Fruit fly (Drosophila melanogaster) whole organism, prepupa: ENCODE measurements around the gene GstD10.

ENCODE experiments used
- Blimp-1 ChIP-seq: fragments of 200-800 bp; sonication (Bioruptor generic); optimal IDR thresholded peaks from 3 replicates; lab custom pipeline; 2017; ENCODE audit warnings: missing biosample characterization, missing genetic modification characterization, mild to moderate bottlenecking, moderate library complexity, missing genetic modification reagents
- CG10631 ChIP-seq: fragments of 200-800 bp; sonication (Bioruptor generic); optimal IDR thresholded peaks from 2 replicates; lab custom pipeline; 2016; ENCODE audit warnings: missing biosample characterization, missing genetic modification characterization
- CG11294 ChIP-seq: fragments of 200-800 bp; sonication (Bioruptor generic); IDR thresholded peaks from 2 replicates; pipeline ENCODE4 v1.3.6; 2022; ENCODE audit warnings: missing biosample characterization, missing genetic modification characterization
- CG15336 ChIP-seq: fragments of 200-800 bp; sonication (Bioruptor generic); IDR thresholded peaks from 2 replicates; pipeline ENCODE4 v1.3.6; 2022; ENCODE audit warnings: missing biosample characterization, missing genetic modification characterization
- CG1621 ChIP-seq: fragments of 200-800 bp; sonication (Bioruptor generic); optimal IDR thresholded peaks from 3 replicates; lab custom pipeline; 2018; ENCODE audit warnings: missing biosample characterization, mild to moderate bottlenecking, missing genetic modification characterization
- CG3032 ChIP-seq: fragments of 200-800 bp; optimal IDR thresholded peaks from 2 replicates; lab custom pipeline; 2019; ENCODE audit warnings: missing biosample characterization, mild to moderate bottlenecking, missing genetic modification characterization, moderate library complexity
- CG32006 ChIP-seq: fragments of 200-800 bp; sonication (Bioruptor generic); optimal IDR thresholded peaks from 3 replicates; lab custom pipeline; 2017; ENCODE audit warnings: missing biosample characterization, mild to moderate bottlenecking, missing genetic modification characterization
- CG34406 ChIP-seq: fragments of 200-800 bp; sonication (Bioruptor generic); optimal IDR thresholded peaks from 3 replicates; lab custom pipeline; 2016; ENCODE audit warnings: missing biosample characterization, missing genetic modification characterization
- CG3919 ChIP-seq: fragments of 200-800 bp; sonication (Bioruptor generic); optimal IDR thresholded peaks from 3 replicates; lab custom pipeline; 2016; ENCODE audit warnings: missing biosample characterization, missing genetic modification characterization
- CG6163 ChIP-seq: fragments of 200-800 bp; sonication (Bioruptor generic); IDR thresholded peaks from 3 replicates; pipeline ENCODE4 v1.3.6; 2022; ENCODE audit warnings: missing biosample characterization, missing genetic modification characterization
- CG6854 ChIP-seq: fragments of 200-800 bp; sonication (Bioruptor generic); optimal IDR thresholded peaks from 2 replicates; lab custom pipeline; 2017; ENCODE audit warnings: missing biosample characterization, mild to moderate bottlenecking, missing genetic modification characterization
- CG8119 ChIP-seq: fragments of 200-800 bp; sonication (Bioruptor generic); IDR thresholded peaks from 3 replicates; pipeline ENCODE4 v1.3.6; 2022; ENCODE audit warnings: missing biosample characterization, missing genetic modification characterization
- CG8632 ChIP-seq: fragments of 200-800 bp; sonication (Bioruptor generic); optimal IDR thresholded peaks from 3 replicates; lab custom pipeline; 2016; ENCODE audit warnings: missing biosample characterization, missing genetic modification characterization
- CG9139 ChIP-seq: fragments of 200-800 bp; sonication (Bioruptor generic); optimal IDR thresholded peaks from 3 replicates; lab custom pipeline; 2017; ENCODE audit warnings: missing biosample characterization, mild to moderate bottlenecking, missing genetic modification characterization
- Eip75B ChIP-seq: fragments of 200-800 bp; sonication (Bioruptor generic); optimal IDR thresholded peaks from 3 replicates; lab custom pipeline; 2016; ENCODE audit warnings: missing biosample characterization, missing genetic modification characterization
- Eip78C ChIP-seq: fragments of 200-800 bp; sonication (Bioruptor generic); peaks from one replicate; lab custom pipeline; 2016; ENCODE audit warnings: missing biosample characterization, missing genetic modification characterization
- Eip93F ChIP-seq: fragments of 200-800 bp; sonication (Bioruptor generic); optimal IDR thresholded peaks from 2 replicates; lab custom pipeline; 2016; ENCODE audit warnings: missing biosample characterization, mild to moderate bottlenecking, missing genetic modification characterization
- Ets21C ChIP-seq: fragments of 200-800 bp; sonication (Bioruptor generic); optimal IDR thresholded peaks from 3 replicates; lab custom pipeline; 2016; ENCODE audit warnings: missing biosample characterization, missing genetic modification characterization
- Ets96B ChIP-seq: fragments of 200-800 bp; optimal IDR thresholded peaks from 2 replicates; lab custom pipeline; 2019; ENCODE audit warnings: missing biosample characterization, mild to moderate bottlenecking, missing genetic modification characterization, moderate library complexity
- Gug ChIP-seq: fragments of 200-800 bp; sonication (Bioruptor generic); IDR thresholded peaks from 2 replicates; pipeline ENCODE4 v1.3.6; 2022; ENCODE audit warnings: missing biosample characterization, missing genetic modification characterization
- Hr38 ChIP-seq: sonication (Bioruptor generic); optimal IDR thresholded peaks from 2 replicates; lab custom pipeline; 2016; ENCODE audit warnings: missing biosample characterization, missing genetic modification characterization
- Hr39 ChIP-seq: fragments of 200-800 bp; sonication (Bioruptor generic); optimal IDR thresholded peaks from 2 replicates; lab custom pipeline; 2016; ENCODE audit warnings: missing biosample characterization, missing genetic modification characterization
- Hr4 ChIP-seq: fragments of 200-800 bp; sonication (Bioruptor generic); optimal IDR thresholded peaks from 3 replicates; lab custom pipeline; 2016; ENCODE audit warnings: missing biosample characterization, missing genetic modification characterization
- Lpt ChIP-seq: fragments of 200-800 bp; sonication (Bioruptor generic); optimal IDR thresholded peaks from 3 replicates; lab custom pipeline; 2016; ENCODE audit warnings: missing biosample characterization, missing genetic modification characterization
- Met ChIP-seq: fragments of 200-800 bp; sonication (Bioruptor generic); optimal IDR thresholded peaks from 3 replicates; lab custom pipeline; 2016; ENCODE audit warnings: missing biosample characterization, missing genetic modification characterization
- OdsH ChIP-seq: fragments of 200-800 bp; sonication (Bioruptor generic); optimal IDR thresholded peaks from 3 replicates; lab custom pipeline; 2016; ENCODE audit warnings: missing biosample characterization, missing genetic modification characterization
- Smox ChIP-seq: fragments of 200-800 bp; sonication (Bioruptor generic); optimal IDR thresholded peaks from 3 replicates; lab custom pipeline; 2016; ENCODE audit warnings: missing biosample characterization, missing genetic modification characterization
- Sox14 ChIP-seq: fragments of 200-800 bp; sonication (Bioruptor generic); optimal IDR thresholded peaks from 3 replicates; lab custom pipeline; 2016; ENCODE audit warnings: missing biosample characterization, missing genetic modification characterization
- Sox15 ChIP-seq: fragments of 200-800 bp; sonication (Bioruptor generic); optimal IDR thresholded peaks from 3 replicates; lab custom pipeline; 2016; ENCODE audit warnings: missing biosample characterization, missing genetic modification characterization
- achi ChIP-seq: fragments of 200-800 bp; sonication (Bioruptor generic); optimal IDR thresholded peaks from 3 replicates; lab custom pipeline; 2016; ENCODE audit warnings: missing biosample characterization, missing genetic modification characterization
- acj6 ChIP-seq: fragments of 200-800 bp; sonication (Bioruptor generic); optimal IDR thresholded peaks from 3 replicates; lab custom pipeline; 2016; ENCODE audit warnings: missing biosample characterization, missing genetic modification characterization
- dsx ChIP-seq: fragments of 200-800 bp; optimal IDR thresholded peaks from 3 replicates; lab custom pipeline; 2019; ENCODE audit warnings: missing biosample characterization, mild to moderate bottlenecking, missing genetic modification characterization, moderate library complexity; ENCODE audit not compliant: poor library complexity, severe bottlenecking
- eg ChIP-seq: fragments of 200-800 bp; sonication (Bioruptor generic); IDR thresholded peaks from 3 replicates; pipeline ENCODE4 v1.3.6; 2022; ENCODE audit warnings: missing biosample characterization, missing genetic modification characterization
- esn ChIP-seq: fragments of 200-800 bp; sonication (Bioruptor generic); optimal IDR thresholded peaks from 2 replicates; lab custom pipeline; 2016; ENCODE audit warnings: missing biosample characterization, mild to moderate bottlenecking, missing genetic modification characterization, moderate library complexity
- fd59A ChIP-seq: fragments of 200-800 bp; sonication (Bioruptor generic); optimal IDR thresholded peaks from 2 replicates; lab custom pipeline; 2017; ENCODE audit warnings: missing biosample characterization, mild to moderate bottlenecking, missing genetic modification characterization, missing genetic modification reagents
- fd85E ChIP-seq: fragments of 200-800 bp; sonication (Bioruptor generic); optimal IDR thresholded peaks from 3 replicates; lab custom pipeline; 2016; ENCODE audit warnings: missing biosample characterization, missing genetic modification characterization
- fkh ChIP-seq: fragments of 200-800 bp; sonication (Bioruptor generic); optimal IDR thresholded peaks from 3 replicates; lab custom pipeline; 2017; ENCODE audit warnings: missing biosample characterization, mild to moderate bottlenecking, missing genetic modification characterization, moderate library complexity
- net ChIP-seq: fragments of 200-800 bp; sonication (Bioruptor generic); optimal IDR thresholded peaks from 3 replicates; lab custom pipeline; 2016; ENCODE audit warnings: missing biosample characterization, missing genetic modification characterization
- pdm3 ChIP-seq: fragments of 200-800 bp; sonication (Bioruptor generic); optimal IDR thresholded peaks from 3 replicates; lab custom pipeline; 2016; ENCODE audit warnings: missing biosample characterization, missing genetic modification characterization
- salr ChIP-seq, 2 experiments: fragments of 200-800 bp; sonication (Bioruptor generic); optimal IDR thresholded peaks; 3 replicates each; lab custom pipeline; 2016 to 2018; ENCODE audit warnings: missing biosample characterization in 2 of 2, missing genetic modification characterization in 2 of 2, mild to moderate bottlenecking in 1 of 2
- spab ChIP-seq: fragments of 200-800 bp; sonication (Bioruptor generic); optimal IDR thresholded peaks from 2 replicates; lab custom pipeline; 2017; ENCODE audit warnings: missing biosample characterization, mild to moderate bottlenecking, missing genetic modification characterization, missing genetic modification reagents
- ss ChIP-seq, 2 experiments: fragments of 200-800 bp; sonication (Bioruptor generic); optimal IDR thresholded peaks; 2 replicates in 1 of 2; 3 replicates in 1 of 2; lab custom pipeline; 2017 to 2018; ENCODE audit warnings: mild to moderate bottlenecking in 2 of 2, missing biosample characterization in 2 of 2, missing genetic modification characterization in 2 of 2, moderate library complexity in 1 of 2
- svp ChIP-seq: fragments of 200-800 bp; sonication (Bioruptor generic); peaks from one replicate; lab custom pipeline; 2016; ENCODE audit warnings: missing biosample characterization, missing genetic modification characterization
- topi ChIP-seq: fragments of 200-800 bp; sonication (Bioruptor generic); optimal IDR thresholded peaks from 3 replicates; lab custom pipeline; 2016; ENCODE audit warnings: missing biosample characterization, missing genetic modification characterization
- vri ChIP-seq: fragments of 200-800 bp; sonication (Bioruptor generic); optimal IDR thresholded peaks from 3 replicates; lab custom pipeline; 2016; ENCODE audit warnings: missing biosample characterization, mild to moderate bottlenecking, missing genetic modification characterization

GstD10 gene

dm6 chr3R:12369793-12370642, 4.5 kb upstream of the GstD10 start:
- TF ChIP-seq fd85E (GFP tag; lab: Kevin White, UChicago) (no peak), Eip75B (GFP tag; lab: Kevin White, UChicago) (no peak), CG15336 (GFP tag; lab: Robert Waterston, UW) (no peak), Met (GFP tag; lab: Kevin White, UChicago) (no peak), Eip93F (GFP tag; lab: Kevin White, UChicago) (no peak), Blimp-1 (no peak), topi (no peak), CG11294 (GFP tag; lab: Robert Waterston, UW) (no peak), CG1621 (tag; lab: Kevin White, UChicago) (no peak), Lpt (GFP tag; lab: Kevin White, UChicago) (no peak), svp (GFP tag; lab: Kevin White, UChicago) (peak; percentile 57), CG6854 (peak; percentile 10), fkh (GFP tag; lab: Kevin White, UChicago) (peak; percentile 59), pdm3 (GFP tag; lab: Kevin White, UChicago) (no peak), Hr4 (GFP tag; lab: Kevin White, UChicago) (no peak), CG10631 (GFP tag; lab: Kevin White, UChicago) (peak; percentile 28)

- TF ChIP-seq Smox (GFP tag; lab: Kevin White, UChicago) (peak; percentile 36), CG3919 (GFP tag; lab: Kevin White, UChicago) (peak; percentile 71), Met (GFP tag; lab: Kevin White, UChicago) (peak; percentile 50), CG10631 (GFP tag; lab: Kevin White, UChicago) (peak; percentile 61), esn (GFP tag; lab: Kevin White, UChicago) (peak; percentile 60), Eip75B (GFP tag; lab: Kevin White, UChicago) (peak; percentile 35), salr (GFP tag; optimal IDR thresholded peaks at IDR 0.05; lab: Kevin White, UChicago) (peak in 1 of 2 experiments; percentile 81), Gug (GFP tag; lab: Robert Waterston, UW) (0 out of 2 replicates have a peak, but pooled peaks have one; percentile 52), Eip93F (GFP tag; lab: Kevin White, UChicago) (no peak), Ets96B (tag; lab: Kevin White, UChicago) (peak; percentile 51), Ets21C (GFP tag; lab: Kevin White, UChicago) (peak; percentile 39), spab (GFP tag; lab: Kevin White, UChicago) (peak; percentile 25), achi (peak; percentile 74), eg (peak; percentile 75), fkh (GFP tag; lab: Kevin White, UChicago) (peak; percentile 62), topi (peak; percentile 48), net (GFP tag; lab: Kevin White, UChicago) (peak; percentile 63), dsx (peak; percentile 20), acj6 (GFP tag; lab: Kevin White, UChicago) (peak; percentile 43), CG6163 (peak; percentile 69), CG8119 (GFP tag; lab: Robert Waterston, UW) (peak; percentile 72), svp (GFP tag; lab: Kevin White, UChicago) (peak; percentile 79), CG34406 (GFP tag; lab: Kevin White, UChicago) (peak; percentile 43), CG11294 (GFP tag; lab: Robert Waterston, UW) (peak; percentile 59), Hr38 (GFP tag; lab: Kevin White, UChicago) (no peak), CG3032 (tag; lab: Kevin White, UChicago) (peak; percentile 45), CG32006 (GFP tag; lab: Kevin White, UChicago) (peak; percentile 89), vri (GFP tag; lab: Kevin White, UChicago) (peak; percentile 49), ss (GFP tag; optimal IDR thresholded peaks at IDR 0.05; lab: Kevin White, UChicago) (peak; percentile 3 to 53), CG15336 (GFP tag; lab: Robert Waterston, UW) (peak; percentile 76), CG9139 (GFP tag; lab: Kevin White, UChicago) (peak; percentile 36), Lpt (GFP tag; lab: Kevin White, UChicago) (peak; percentile 83), OdsH (peak; percentile 59), fd59A (GFP tag; lab: Kevin White, UChicago) (peak; percentile 59), CG6854 (no peak), CG8632 (no peak), Eip78C (GFP tag; lab: Kevin White, UChicago) (peak; percentile 89), Hr39 (GFP tag; lab: Kevin White, UChicago) (peak; percentile 61), Sox15 (GFP tag; lab: Kevin White, UChicago) (peak; percentile 10), Sox14 (GFP tag; lab: Kevin White, UChicago) (peak; percentile 67), CG1621 (tag; lab: Kevin White, UChicago) (no peak)
Observed at dm6 chr3R:12369135-12369792, 3.7 kb upstream of the GstD10 start, which contains the start of gene GstD1. TSS of gene GstD1 (minus strand) at chr3R:12369268.
